Fruit fly (Drosophila melanogaster) whole organism, prepupa: ENCODE results near the gene Or7a.

Experiments
- Blimp-1 ChIP-seq: fragments of 200-800 bp; sonication (Bioruptor generic); optimal IDR thresholded peaks from 3 replicates; lab custom pipeline; 2017; ENCODE audit warnings: missing biosample characterization, missing genetic modification characterization, mild to moderate bottlenecking, moderate library complexity, missing genetic modification reagents
- CG10631 ChIP-seq: fragments of 200-800 bp; sonication (Bioruptor generic); optimal IDR thresholded peaks from 2 replicates; lab custom pipeline; 2016; ENCODE audit warnings: missing biosample characterization, missing genetic modification characterization
- CG10669 ChIP-seq: fragments of 200-800 bp; sonication (Bioruptor generic); optimal IDR thresholded peaks from 3 replicates; lab custom pipeline; 2018; ENCODE audit warnings: missing biosample characterization, mild to moderate bottlenecking, missing genetic modification characterization, moderate library complexity
- CG11762 ChIP-seq: fragments of 200-800 bp; sonication (Bioruptor generic); optimal IDR thresholded peaks from 3 replicates; lab custom pipeline; 2016; ENCODE audit warnings: missing biosample characterization, missing genetic modification characterization; ENCODE audit not compliant: insufficient read depth
- CG15336 ChIP-seq: fragments of 200-800 bp; sonication (Bioruptor generic); IDR thresholded peaks from 2 replicates; pipeline ENCODE4 v1.3.6; 2022; ENCODE audit warnings: missing biosample characterization, missing genetic modification characterization
- CG3032 ChIP-seq: fragments of 200-800 bp; optimal IDR thresholded peaks from 2 replicates; lab custom pipeline; 2019; ENCODE audit warnings: missing biosample characterization, mild to moderate bottlenecking, missing genetic modification characterization, moderate library complexity
- CG31627 ChIP-seq: fragments of 200-800 bp; sonication (Bioruptor generic); optimal IDR thresholded peaks from 3 replicates; lab custom pipeline; 2016; ENCODE audit warnings: missing biosample characterization, missing genetic modification characterization
- CG32006 ChIP-seq: fragments of 200-800 bp; sonication (Bioruptor generic); optimal IDR thresholded peaks from 3 replicates; lab custom pipeline; 2017; ENCODE audit warnings: missing biosample characterization, mild to moderate bottlenecking, missing genetic modification characterization
- CG3919 ChIP-seq: fragments of 200-800 bp; sonication (Bioruptor generic); optimal IDR thresholded peaks from 3 replicates; lab custom pipeline; 2016; ENCODE audit warnings: missing biosample characterization, missing genetic modification characterization
- CG4318 ChIP-seq: fragments of 200-800 bp; sonication (Bioruptor generic); optimal IDR thresholded peaks from 3 replicates; lab custom pipeline; 2017; ENCODE audit warnings: missing biosample characterization, mild to moderate bottlenecking, missing genetic modification characterization
- CG6163 ChIP-seq: fragments of 200-800 bp; sonication (Bioruptor generic); IDR thresholded peaks from 3 replicates; pipeline ENCODE4 v1.3.6; 2022; ENCODE audit warnings: missing biosample characterization, missing genetic modification characterization
- CG6276 ChIP-seq: fragments of 200-800 bp; sonication (Bioruptor generic); optimal IDR thresholded peaks from 2 replicates; lab custom pipeline; 2017; ENCODE audit warnings: missing biosample characterization, mild to moderate bottlenecking, missing genetic modification characterization
- CG6808 ChIP-seq: fragments of 200-800 bp; sonication (Bioruptor generic); optimal IDR thresholded peaks from 3 replicates; lab custom pipeline; 2017; ENCODE audit warnings: missing biosample characterization, missing genetic modification characterization, mild to moderate bottlenecking, moderate library complexity, missing genetic modification reagents
- CG6854 ChIP-seq: fragments of 200-800 bp; sonication (Bioruptor generic); optimal IDR thresholded peaks from 2 replicates; lab custom pipeline; 2017; ENCODE audit warnings: missing biosample characterization, mild to moderate bottlenecking, missing genetic modification characterization
- CG7368 ChIP-seq: fragments of 200-800 bp; sonication (Bioruptor generic); optimal IDR thresholded peaks from 3 replicates; lab custom pipeline; 2016; ENCODE audit warnings: missing biosample characterization, missing genetic modification characterization
- CG8119 ChIP-seq: fragments of 200-800 bp; sonication (Bioruptor generic); IDR thresholded peaks from 3 replicates; pipeline ENCODE4 v1.3.6; 2022; ENCODE audit warnings: missing biosample characterization, missing genetic modification characterization
- Eip75B ChIP-seq: fragments of 200-800 bp; sonication (Bioruptor generic); optimal IDR thresholded peaks from 3 replicates; lab custom pipeline; 2016; ENCODE audit warnings: missing biosample characterization, missing genetic modification characterization
- Eip78C ChIP-seq: fragments of 200-800 bp; sonication (Bioruptor generic); peaks from one replicate; lab custom pipeline; 2016; ENCODE audit warnings: missing biosample characterization, missing genetic modification characterization
- Ets21C ChIP-seq: fragments of 200-800 bp; sonication (Bioruptor generic); optimal IDR thresholded peaks from 3 replicates; lab custom pipeline; 2016; ENCODE audit warnings: missing biosample characterization, missing genetic modification characterization
- Ets96B ChIP-seq: fragments of 200-800 bp; optimal IDR thresholded peaks from 2 replicates; lab custom pipeline; 2019; ENCODE audit warnings: missing biosample characterization, mild to moderate bottlenecking, missing genetic modification characterization, moderate library complexity
- Gug ChIP-seq: fragments of 200-800 bp; sonication (Bioruptor generic); IDR thresholded peaks from 2 replicates; pipeline ENCODE4 v1.3.6; 2022; ENCODE audit warnings: missing biosample characterization, missing genetic modification characterization
- Hr39 ChIP-seq: fragments of 200-800 bp; sonication (Bioruptor generic); optimal IDR thresholded peaks from 2 replicates; lab custom pipeline; 2016; ENCODE audit warnings: missing biosample characterization, missing genetic modification characterization
- Hr4 ChIP-seq: fragments of 200-800 bp; sonication (Bioruptor generic); optimal IDR thresholded peaks from 3 replicates; lab custom pipeline; 2016; ENCODE audit warnings: missing biosample characterization, missing genetic modification characterization
- Lpt ChIP-seq: fragments of 200-800 bp; sonication (Bioruptor generic); optimal IDR thresholded peaks from 3 replicates; lab custom pipeline; 2016; ENCODE audit warnings: missing biosample characterization, missing genetic modification characterization
- OdsH ChIP-seq: fragments of 200-800 bp; sonication (Bioruptor generic); optimal IDR thresholded peaks from 3 replicates; lab custom pipeline; 2016; ENCODE audit warnings: missing biosample characterization, missing genetic modification characterization
- Smox ChIP-seq: fragments of 200-800 bp; sonication (Bioruptor generic); optimal IDR thresholded peaks from 3 replicates; lab custom pipeline; 2016; ENCODE audit warnings: missing biosample characterization, missing genetic modification characterization
- Sox14 ChIP-seq: fragments of 200-800 bp; sonication (Bioruptor generic); optimal IDR thresholded peaks from 3 replicates; lab custom pipeline; 2016; ENCODE audit warnings: missing biosample characterization, missing genetic modification characterization
- achi ChIP-seq: fragments of 200-800 bp; sonication (Bioruptor generic); optimal IDR thresholded peaks from 3 replicates; lab custom pipeline; 2016; ENCODE audit warnings: missing biosample characterization, missing genetic modification characterization
- acj6 ChIP-seq: fragments of 200-800 bp; sonication (Bioruptor generic); optimal IDR thresholded peaks from 3 replicates; lab custom pipeline; 2016; ENCODE audit warnings: missing biosample characterization, missing genetic modification characterization
- dsx ChIP-seq: fragments of 200-800 bp; optimal IDR thresholded peaks from 3 replicates; lab custom pipeline; 2019; ENCODE audit warnings: missing biosample characterization, mild to moderate bottlenecking, missing genetic modification characterization, moderate library complexity; ENCODE audit not compliant: poor library complexity, severe bottlenecking
- eg ChIP-seq: fragments of 200-800 bp; sonication (Bioruptor generic); IDR thresholded peaks from 3 replicates; pipeline ENCODE4 v1.3.6; 2022; ENCODE audit warnings: missing biosample characterization, missing genetic modification characterization
- fd59A ChIP-seq: fragments of 200-800 bp; sonication (Bioruptor generic); optimal IDR thresholded peaks from 2 replicates; lab custom pipeline; 2017; ENCODE audit warnings: missing biosample characterization, mild to moderate bottlenecking, missing genetic modification characterization, missing genetic modification reagents
- pdm3 ChIP-seq: fragments of 200-800 bp; sonication (Bioruptor generic); optimal IDR thresholded peaks from 3 replicates; lab custom pipeline; 2016; ENCODE audit warnings: missing biosample characterization, missing genetic modification characterization
- salr ChIP-seq, 2 experiments: fragments of 200-800 bp; sonication (Bioruptor generic); optimal IDR thresholded peaks; 3 replicates each; lab custom pipeline; 2016 to 2018; ENCODE audit warnings: missing biosample characterization in 2 of 2, missing genetic modification characterization in 2 of 2, mild to moderate bottlenecking in 1 of 2
- spab ChIP-seq: fragments of 200-800 bp; sonication (Bioruptor generic); optimal IDR thresholded peaks from 2 replicates; lab custom pipeline; 2017; ENCODE audit warnings: missing biosample characterization, mild to moderate bottlenecking, missing genetic modification characterization, missing genetic modification reagents
- svp ChIP-seq: fragments of 200-800 bp; sonication (Bioruptor generic); peaks from one replicate; lab custom pipeline; 2016; ENCODE audit warnings: missing biosample characterization, missing genetic modification characterization
- vri ChIP-seq: fragments of 200-800 bp; sonication (Bioruptor generic); optimal IDR thresholded peaks from 3 replicates; lab custom pipeline; 2016; ENCODE audit warnings: missing biosample characterization, mild to moderate bottlenecking, missing genetic modification characterization

Or7a gene

dm6 chrX:8170166-8170565 lies 4.7 kb upstream of the Or7a start, which contains the start of gene CG2278:
TSS of gene CG2278 (minus strand) at chrX:8170266.
- TF ChIP-seq CG6808 (GFP tag; lab: Kevin White, UChicago) (no peak), Sox14 (GFP tag; lab: Kevin White, UChicago) (no peak), CG3919 (GFP tag; lab: Kevin White, UChicago) (no peak), CG31627 (no peak), CG7368 (GFP tag; lab: Kevin White, UChicago) (no peak), CG15336 (no peak), fd59A (GFP tag; lab: Kevin White, UChicago) (no peak), eg (GFP tag; lab: Robert Waterston, UW) (no peak), vri (no peak), CG11762 (GFP tag; lab: Kevin White, UChicago) (no peak), CG3032 (tag; lab: Kevin White, UChicago) (no peak)

- TF ChIP-seq CG10631 (GFP tag; lab: Kevin White, UChicago) = peak; percentile 14
- TF ChIP-seq CG6854 (GFP tag; lab: Kevin White, UChicago) = no peak
- TF ChIP-seq CG3919 (GFP tag; lab: Kevin White, UChicago) = peak; percentile 14
- peak; percentile 1 for TF ChIP-seq pdm3 (GFP tag; lab: Kevin White, UChicago)
- TF ChIP-seq CG6276 (GFP tag; lab: Kevin White, UChicago) = peak; percentile 60
- TF ChIP-seq acj6 = peak; percentile 8
- TF ChIP-seq Gug = peak; percentile 31; the same call in 1 of the 2 replicates
- TF ChIP-seq spab = no peak
- no peak for TF ChIP-seq Ets96B (tag; lab: Kevin White, UChicago)
- peak; percentile 46; the same call in 1 of the 3 replicates for TF ChIP-seq CG6163 (GFP tag; lab: Robert Waterston, UW)
- peak; percentile 63; the same call in 2 of the 3 replicates for TF ChIP-seq CG8119 (GFP tag; lab: Robert Waterston, UW)
- TF ChIP-seq eg (GFP tag; lab: Robert Waterston, UW) = peak; percentile 68; the same call in 2 of the 3 replicates
- TF ChIP-seq Eip75B (GFP tag; lab: Kevin White, UChicago) = no peak
- TF ChIP-seq Lpt = peak; percentile 20
- peak; percentile 23 for TF ChIP-seq achi (GFP tag; lab: Kevin White, UChicago)
- peak; percentile 39 for TF ChIP-seq CG4318 (GFP tag; lab: Kevin White, UChicago)
- TF ChIP-seq salr (GFP tag; optimal IDR thresholded peaks at IDR 0.05; lab: Kevin White, UChicago) = peak in 1 of 2 experiments; percentile 2
- peak; percentile 73 for TF ChIP-seq Eip78C (GFP tag; lab: Kevin White, UChicago)
- no peak for TF ChIP-seq Smox (GFP tag; lab: Kevin White, UChicago)
- TF ChIP-seq OdsH (GFP tag; lab: Kevin White, UChicago) = no peak
- TF ChIP-seq svp = peak; percentile 2
- no peak for TF ChIP-seq Hr39
- TF ChIP-seq Hr4 (GFP tag; lab: Kevin White, UChicago) = peak; percentile 12
- peak; percentile 74 for TF ChIP-seq CG32006 (GFP tag; lab: Kevin White, UChicago)
- TF ChIP-seq CG15336 = peak; percentile 74
- no peak for TF ChIP-seq Ets21C (GFP tag; lab: Kevin White, UChicago)
- TF ChIP-seq, all 60 proteins: peak for 18
These were observed 2.1 kb downstream of the Or7a start for dm6 chrX:8163452-8163851.

- TF ChIP-seq CG10669 (no peak), Lpt (no peak), CG32006 (GFP tag; lab: Kevin White, UChicago) (no peak)
These were observed 2.8 kb downstream of the Or7a start, which contains the start of gene CG10761 for dm6 chrX:8162692-8163091. TSS of gene CG10761 (minus strand) at chrX:8162792.

dm6 chrX:8159754-8160153 lies 5.8 kb downstream of the Or7a start, which contains the start of gene CG15337:
TSS of gene CG15337 (plus strand) at chrX:8160054.
- TF ChIP-seq Hr4 (GFP tag; lab: Kevin White, UChicago) (no peak), salr (GFP tag; optimal IDR thresholded peaks at IDR 0.05; lab: Kevin White, UChicago) (no peak), CG15336 (no peak), dsx (no peak), pdm3 (GFP tag; lab: Kevin White, UChicago) (no peak), Ets21C (GFP tag; lab: Kevin White, UChicago) (no peak), CG6808 (GFP tag; lab: Kevin White, UChicago) (no peak), OdsH (GFP tag; lab: Kevin White, UChicago) (no peak), Blimp-1 (GFP tag; lab: Kevin White, UChicago) (no peak)
